Worm (Caenorhabditis elegans): ENCODE measurements around the gene F48G7.8.

F48G7.8 gene

DNA sequence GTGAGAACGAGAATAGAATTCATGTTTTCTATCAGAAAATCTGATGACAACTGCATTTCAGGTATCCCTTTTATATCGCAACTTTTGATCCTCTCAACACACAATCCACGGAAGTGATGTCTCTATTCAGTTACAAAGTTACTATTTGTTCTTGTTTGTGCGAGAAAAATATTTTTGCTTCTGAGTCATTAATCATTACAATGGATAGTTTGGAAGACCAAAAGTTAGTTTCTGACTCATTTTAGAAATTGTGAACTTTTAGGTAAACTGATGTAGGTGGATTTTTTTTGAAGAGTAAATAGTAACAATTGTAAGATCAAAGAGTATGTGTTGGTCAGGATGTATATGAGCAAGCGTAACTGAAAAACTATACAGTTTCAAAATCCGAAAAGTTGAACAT, 17.8 kb downstream of the F48G7.8 start, which contains the start of gene srlf-36:
TSS of gene srlf-36 (minus strand) at position 101 of the 400 bp plus-strand sequence.
- TF ChIP-seq W03F9.2 (tag; optimal IDR thresholded peaks at IDR 0.05) (no peak), him-1 (tag; optimal IDR thresholded peaks at IDR 0.05) (no peak), dao-5 (tag; optimal IDR thresholded peaks at IDR 0.05) (no peak)

ce11 chrV:608844-609243, 18.6 kb downstream of the F48G7.8 start, which contains the start of gene srw-109:
srw-109 (minus strand) TSS chrV:608944.
- TF ChIP-seq W03F9.2 (tag; optimal IDR thresholded peaks at IDR 0.05) (no peak), him-1 (tag; optimal IDR thresholded peaks at IDR 0.05) (no peak), dao-5 (tag; optimal IDR thresholded peaks at IDR 0.05) (no peak)

DNA sequence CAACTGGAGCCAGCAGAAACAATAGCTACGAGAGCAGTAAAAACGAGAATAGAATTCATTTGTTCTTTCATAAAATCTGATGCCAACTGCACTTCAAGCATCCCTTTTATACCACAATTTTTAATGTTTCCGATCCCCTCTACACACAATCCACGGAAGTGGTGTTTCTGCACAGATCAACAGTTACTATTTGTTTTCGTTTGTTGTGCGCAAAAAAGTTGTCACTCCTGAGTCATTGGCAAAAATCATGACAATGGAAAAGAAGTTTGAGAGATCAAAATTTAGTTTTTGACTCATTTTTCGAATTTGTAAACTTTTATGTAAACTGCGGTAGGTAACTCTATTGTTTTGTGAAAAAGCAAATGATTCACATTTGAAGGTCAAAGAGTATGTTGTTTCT, 23.4 kb downstream of the F48G7.8 start, which contains the start of gene srlf-37:
TSS of gene srlf-37 (minus strand) at position 101 of the 400 bp plus-strand sequence.
- TF ChIP-seq him-1 (tag; optimal IDR thresholded peaks at IDR 0.05) (no peak), W03F9.2 (tag; optimal IDR thresholded peaks at IDR 0.05) (no peak), dao-5 (tag; optimal IDR thresholded peaks at IDR 0.05) (no peak)

ce11 chrV:600231-600630, 27.3 kb downstream of the F48G7.8 start, which contains the start of gene nhr-251:
nhr-251 (plus strand) TSS chrV:600531.
- TF ChIP-seq dao-5 (tag; optimal IDR thresholded peaks at IDR 0.05) (no peak), him-1 (tag; optimal IDR thresholded peaks at IDR 0.05) (no peak), W03F9.2 (tag; optimal IDR thresholded peaks at IDR 0.05) (no peak)

ce11 chrV:599783-600182, 27.7 kb downstream of the F48G7.8 start:
- no peak for TF ChIP-seq W03F9.2 (tag; optimal IDR thresholded peaks at IDR 0.05)
- no peak for TF ChIP-seq him-1 (tag; optimal IDR thresholded peaks at IDR 0.05)
- TF ChIP-seq dao-5 (tag; optimal IDR thresholded peaks at IDR 0.05): no peak

DNA sequence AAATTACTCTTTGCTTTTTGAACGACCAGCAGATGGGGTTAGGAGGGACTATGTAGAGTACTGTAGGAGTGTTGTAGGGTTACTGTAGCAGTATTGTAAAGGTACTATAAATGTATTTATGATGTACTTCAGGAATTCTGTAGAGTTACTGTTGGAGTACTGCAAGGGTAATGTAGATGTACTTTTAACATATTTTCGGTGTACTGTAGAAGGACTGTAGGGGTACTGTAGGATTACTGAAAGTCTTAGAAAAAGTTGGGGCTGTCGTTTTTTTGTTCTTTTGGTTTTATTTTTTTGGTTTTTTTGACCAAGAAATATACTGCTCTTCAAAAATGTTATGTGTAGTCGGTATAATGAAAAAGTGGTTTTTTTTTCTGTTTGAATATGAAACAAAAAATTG, 28.9 kb downstream of the F48G7.8 start:
- TF ChIP-seq W03F9.2 (tag; optimal IDR thresholded peaks at IDR 0.05): no peak
- no peak for TF ChIP-seq dao-5 (tag; optimal IDR thresholded peaks at IDR 0.05)
- no peak for TF ChIP-seq him-1 (tag; optimal IDR thresholded peaks at IDR 0.05)

- no peak for TF ChIP-seq W03F9.2 (tag; optimal IDR thresholded peaks at IDR 0.05)
- TF ChIP-seq dao-5 (tag; optimal IDR thresholded peaks at IDR 0.05): no peak
- TF ChIP-seq him-1 (tag; optimal IDR thresholded peaks at IDR 0.05): no peak
Measured at ce11 chrV:597823-598222, 29.7 kb downstream of the F48G7.8 start.

ce11 chrV:596923-597322, 30.6 kb downstream of the F48G7.8 start:
- TF ChIP-seq dao-5 (tag; optimal IDR thresholded peaks at IDR 0.05) (no peak), him-1 (tag; optimal IDR thresholded peaks at IDR 0.05) (no peak), W03F9.2 (tag; optimal IDR thresholded peaks at IDR 0.05) (no peak)

- TF ChIP-seq dao-5 (tag; optimal IDR thresholded peaks at IDR 0.05) (no peak), him-1 (tag; optimal IDR thresholded peaks at IDR 0.05) (no peak), W03F9.2 (tag; optimal IDR thresholded peaks at IDR 0.05) (no peak)
Measured at ce11 chrV:592959-593358, 34.5 kb downstream of the F48G7.8 start, which contains the start of gene ZK488.5. ZK488.5 (plus strand) TSS chrV:593259.

- TF ChIP-seq him-1 (tag; optimal IDR thresholded peaks at IDR 0.05) (no peak), W03F9.2 (tag; optimal IDR thresholded peaks at IDR 0.05) (no peak), dao-5 (tag; optimal IDR thresholded peaks at IDR 0.05) (no peak)
Measured at ce11 chrV:590182-590581, 37.3 kb downstream of the F48G7.8 start, which contains the start of gene ZK488.6. ZK488.6 (plus strand) TSS chrV:590482.

DNA sequence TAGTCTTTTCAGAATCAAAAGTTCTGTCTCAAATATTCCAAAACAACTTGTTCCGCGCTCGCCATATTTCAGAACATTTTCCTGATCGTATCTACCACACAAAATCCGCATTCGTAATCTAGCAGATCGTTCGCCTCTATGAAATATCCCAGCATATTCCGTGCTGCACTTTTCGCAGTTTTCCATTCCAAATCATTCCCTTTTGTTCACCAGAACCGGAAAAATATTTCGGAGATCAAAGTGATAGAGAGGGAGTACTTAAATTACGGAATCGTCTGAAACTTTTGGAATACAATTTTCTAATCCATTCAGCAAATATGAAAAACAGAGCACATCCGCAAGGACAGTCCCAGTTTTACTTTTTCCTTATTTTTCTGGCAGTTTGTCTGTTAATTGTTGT, 39.7 kb downstream of the F48G7.8 start, which contains the start of gene K06H6.1:
TSS of gene K06H6.1 (plus strand) at position 301 of the 400 bp plus-strand sequence.
- TF ChIP-seq W03F9.2 (tag; optimal IDR thresholded peaks at IDR 0.05) (no peak), dao-5 (tag; optimal IDR thresholded peaks at IDR 0.05) (no peak), him-1 (tag; optimal IDR thresholded peaks at IDR 0.05) (no peak)

DNA sequence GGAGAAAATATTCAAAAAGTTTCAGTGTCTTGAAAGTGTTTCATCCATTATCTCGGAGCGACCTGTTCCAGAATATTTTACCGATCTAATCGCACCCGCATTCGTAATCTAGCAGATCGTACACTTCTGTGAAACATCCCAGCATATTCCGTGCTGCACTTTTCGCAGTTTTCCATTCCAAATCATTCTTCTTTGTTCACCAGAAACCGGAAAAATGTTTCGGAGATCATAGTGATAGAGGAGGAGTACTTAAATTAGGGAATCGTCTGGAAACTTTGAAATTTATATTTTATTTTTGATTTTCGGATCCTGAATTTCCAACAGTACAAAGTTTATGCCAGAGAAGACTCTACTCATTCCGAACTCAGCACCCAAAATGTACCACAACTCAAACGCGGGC, 42.0 kb downstream of the F48G7.8 start, which contains the start of gene K06H6.2:
TSS of gene K06H6.2 (plus strand) at position 301 of the 400 bp plus-strand sequence.
- TF ChIP-seq W03F9.2 (tag; optimal IDR thresholded peaks at IDR 0.05) (no peak), him-1 (tag; optimal IDR thresholded peaks at IDR 0.05) (no peak), dao-5 (tag; optimal IDR thresholded peaks at IDR 0.05) (no peak)

DNA sequence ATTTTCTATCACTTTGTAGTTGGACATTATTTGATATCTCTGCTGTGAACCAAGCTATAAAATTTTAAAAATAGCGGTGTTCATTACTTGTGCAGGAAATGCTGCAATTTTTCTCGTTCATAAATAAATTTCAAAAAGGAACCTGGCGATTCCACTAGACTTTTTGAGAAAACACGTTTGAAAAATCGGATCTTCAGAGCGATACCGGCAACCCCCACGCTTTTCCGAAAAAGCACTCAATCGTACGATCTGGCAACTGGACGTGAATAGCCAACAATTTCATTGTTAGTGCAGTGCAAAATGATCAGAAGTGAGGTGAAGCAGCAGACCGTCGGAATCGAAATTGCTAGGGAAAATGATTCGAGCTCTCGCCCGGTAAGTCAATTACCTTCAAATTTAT, 45.9 kb downstream of the F48G7.8 start, which contains the start of gene nstp-7:
TSS of gene nstp-7 (plus strand) at position 301 of the 400 bp plus-strand sequence.
- TF ChIP-seq W03F9.2 (tag; optimal IDR thresholded peaks at IDR 0.05): no peak
- no peak for TF ChIP-seq dao-5 (tag; optimal IDR thresholded peaks at IDR 0.05)
- no peak for TF ChIP-seq him-1 (tag; optimal IDR thresholded peaks at IDR 0.05)

- TF ChIP-seq W03F9.2 (tag; optimal IDR thresholded peaks at IDR 0.05) (no peak), dao-5 (tag; optimal IDR thresholded peaks at IDR 0.05) (no peak), him-1 (tag; optimal IDR thresholded peaks at IDR 0.05) (no peak)
Measured at ce11 chrV:578977-579376, 48.5 kb downstream of the F48G7.8 start, which contains the start of gene K06H6.4. K06H6.4 (plus strand) TSS chrV:579277.

All from whole organism, L4/young adult.